Worm (Caenorhabditis elegans) whole organism, young adult: ENCODE measurements around the gene R06F6.14.

Experiments used
- C06A6.2 ChIP-seq: fragments of 200-800 bp; sonication (Bioruptor generic); conservative IDR thresholded peaks from 2 replicates; pipeline ENCODE4 v1.3.6; 2022; ENCODE audit warnings: missing genetic modification characterization, missing compliant biosample characterization
- F37B4.10 ChIP-seq: fragments of 200-800 bp; sonication (Bioruptor generic); IDR thresholded peaks from 2 replicates; pipeline ENCODE4 v1.3.6; 2022; ENCODE audit warnings: missing genetic modification characterization, missing compliant biosample characterization
- F57C9.4 ChIP-seq: sonication (generic microtip); optimal IDR thresholded peaks from 2 replicates; lab custom pipeline; 2017; ENCODE audit warnings: mild to moderate bottlenecking, missing genetic modification characterization, missing compliant biosample characterization
- Y53G8AR.9 ChIP-seq: fragments of 200-800 bp; sonication (Bioruptor generic); conservative IDR thresholded peaks from 2 replicates; pipeline ENCODE4 v1.3.6; 2022; ENCODE audit warnings: missing genetic modification reagents, missing genetic modification characterization, missing compliant biosample characterization
- Y95B8A.8 ChIP-seq: fragments of 200-800 bp; sonication (Bioruptor generic); IDR thresholded peaks from 2 replicates; pipeline ENCODE4 v1.3.6; 2022; ENCODE audit warnings: missing genetic modification reagents, missing genetic modification characterization, missing compliant biosample characterization
- aptf-2 ChIP-seq: fragments of 200-800 bp; sonication (Bioruptor generic); conservative IDR thresholded peaks from 2 replicates; pipeline ENCODE4 v1.3.6; 2022; ENCODE audit warnings: missing genetic modification reagents, missing genetic modification characterization, missing compliant biosample characterization
- dpl-1 ChIP-seq: fragments of 150-350 bp; optimal IDR thresholded peaks from 2 replicates; lab custom pipeline; 2014; ENCODE audit warnings: missing biosample characterization, missing genetic modification reagents, missing genetic modification characterization
- madf-6 ChIP-seq: fragments of 200-800 bp; sonication (Bioruptor generic); IDR thresholded peaks from 2 replicates; pipeline ENCODE4 v1.3.6; 2022; ENCODE audit warnings: missing genetic modification reagents, missing genetic modification characterization, missing compliant biosample characterization
- nfya-1 ChIP-seq: sonication (generic microtip); optimal IDR thresholded peaks from 2 replicates; lab custom pipeline; 2017; ENCODE audit warnings: antibody characterized with exemption, missing compliant biosample characterization, missing genetic modification characterization, borderline replicate concordance; ENCODE audit not compliant: insufficient read depth
- nhr-27 ChIP-seq: fragments of 200-800 bp; sonication (Bioruptor generic); optimal IDR thresholded peaks from 2 replicates; lab custom pipeline; 2018; ENCODE audit warnings: mild to moderate bottlenecking, missing genetic modification characterization, moderate library complexity, missing compliant biosample characterization
- nhr-90 ChIP-seq: sonication (generic microtip); optimal IDR thresholded peaks from 2 replicates; lab custom pipeline; 2016; ENCODE audit warnings: missing genotype, mild to moderate bottlenecking, missing genetic modification characterization, missing compliant biosample characterization
- rpc-1 ChIP-seq, 2 experiments: fragments of 150-350 bp in 1 of 2; sonication (generic microtip) in 1 of 2; optimal IDR thresholded peaks; 2 replicates each; lab custom pipeline; 2014 to 2018; ENCODE audit warnings: missing biosample characterization in 1 of 2, missing genetic modification characterization in 1 of 2, missing genetic modification reagents in 1 of 2, missing genotype in 1 of 2
- zim-3 ChIP-seq: sonication (generic microtip); optimal IDR thresholded peaks from 2 replicates; lab custom pipeline; 2017; ENCODE audit warnings: mild to moderate bottlenecking, missing genetic modification characterization, moderate library complexity, missing compliant biosample characterization

ce11 chrII:10843527-10843926, 34.4 kb downstream of the R06F6.14 start, which contains the start of gene M106.8:
- TF ChIP-seq nhr-90 (tag; lab: Kevin White, UChicago), result no peak
- no peak for TF ChIP-seq rpc-1 (optimal IDR thresholded peaks at IDR 0.05; lab: Kevin White, UChicago)
- no peak for TF ChIP-seq rpc-1 (tag; optimal IDR thresholded peaks at IDR 0.05; lab: Kevin White, UChicago)
- no peak for TF ChIP-seq Y95B8A.8
- TF ChIP-seq dpl-1, result no peak
- TF ChIP-seq F57C9.4 (tag; lab: Kevin White, UChicago), result no peak
- no peak for TF ChIP-seq madf-6 (GFP tag; lab: Robert Waterston, UW)
- TF ChIP-seq C06A6.2 (GFP tag; lab: Robert Waterston, UW), result no peak
- no peak for TF ChIP-seq nhr-27 (tag; lab: Kevin White, UChicago)
- no peak for TF ChIP-seq Y53G8AR.9
- TF ChIP-seq aptf-2 (GFP tag; lab: Robert Waterston, UW), result no peak
- TF ChIP-seq nfya-1 (tag; lab: Kevin White, UChicago), result no peak
- no peak for TF ChIP-seq F37B4.10 (GFP tag; lab: Robert Waterston, UW)
- no peak for TF ChIP-seq zim-3 (tag; lab: Kevin White, UChicago)
